Worm (Caenorhabditis elegans) whole organism, L1 larva: ENCODE measurements around the gene clec-243.

Source experiments
- dsc-1 ChIP-seq: sonication (generic microtip); optimal IDR thresholded peaks from 2 replicates; lab custom pipeline; 2016; ENCODE audit warnings: mild to moderate bottlenecking, missing genetic modification characterization, missing compliant biosample characterization
- elt-3 ChIP-seq, 6 experiments: fragments of 150-350 bp in 1 of 6; sonication (generic microtip); optimal IDR thresholded peaks; 2 replicates each; lab custom pipeline; 2017 to 2018; ENCODE audit warnings: missing biosample characterization in 6 of 6, missing genetic modification characterization in 6 of 6, inconsistent platforms in 1 of 6
- lin-35 ChIP-seq, 2 experiments: fragments of 150-350 bp; optimal IDR thresholded peaks; 2 replicates each; lab custom pipeline; 2014; ENCODE audit warnings: missing biosample characterization in 2 of 2, missing genetic modification characterization in 2 of 2, missing genetic modification reagents in 2 of 2

DNA sequence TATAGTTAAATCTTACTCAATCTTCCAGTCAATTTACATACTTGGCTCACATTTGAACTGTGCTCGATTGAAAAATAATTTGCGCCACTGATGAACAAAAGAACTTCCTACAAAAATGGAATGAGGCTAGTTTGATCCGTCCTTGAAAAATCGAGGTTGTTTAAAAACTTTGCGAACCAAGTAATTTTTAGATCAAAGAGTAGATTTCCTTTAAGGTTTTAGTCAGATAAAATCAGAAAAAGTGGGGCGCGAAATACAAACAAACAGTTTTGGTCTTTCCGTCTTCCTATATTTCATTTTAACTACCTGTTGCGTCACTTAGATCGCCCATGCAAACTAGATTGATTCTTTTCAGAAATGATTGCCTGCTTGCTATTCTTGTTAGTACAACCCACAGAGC is 47.0 kb downstream of the clec-243 start, which contains the start of gene Y68A4A.10:
- TF ChIP-seq elt-3 (tag; optimal IDR thresholded peaks at IDR 0.05; lab: Kevin White, UChicago) (no peak), lin-35 (GFP tag; optimal IDR thresholded peaks at IDR 0.05; lab: Kevin White, UChicago) (no peak), dsc-1 (tag; lab: Kevin White, UChicago) (no peak)
